Worm (Caenorhabditis elegans): ENCODE measurements around the gene B0454.6.

The B0454.6 gene

ce11 chrII:3076915-3077314 is 44.3 kb downstream of the B0454.6 start, which contains the start of gene Y25C1A.8:
Gene Y25C1A.8 (minus strand): TSS chrII:3076959.
- TF ChIP-seq him-1 (tag; optimal IDR thresholded peaks at IDR 0.05), result peak; percentile 70
- peak; percentile 79 for TF ChIP-seq W03F9.2 (tag; optimal IDR thresholded peaks at IDR 0.05)
- TF ChIP-seq dao-5 (tag; optimal IDR thresholded peaks at IDR 0.05), result no peak

DNA sequence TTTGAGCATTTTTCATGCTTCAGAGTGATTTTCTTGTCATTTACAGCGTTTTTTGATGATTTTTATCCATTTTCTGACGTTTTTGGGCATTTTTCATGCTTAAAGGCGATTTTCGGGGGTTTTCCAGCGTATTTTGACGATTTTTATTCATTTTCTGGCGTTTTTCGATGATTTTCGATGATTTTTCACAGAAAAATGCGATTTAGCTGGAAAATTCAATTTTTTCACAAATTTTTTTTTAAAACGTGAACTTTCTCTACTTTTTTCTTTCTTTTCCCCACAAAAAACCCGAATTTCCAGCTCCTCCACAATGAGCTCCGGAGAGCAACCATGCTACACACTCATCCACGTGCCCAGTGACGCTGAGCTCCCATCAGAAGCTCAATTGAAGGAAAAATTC is 45.9 kb downstream of the B0454.6 start, which contains the start of gene copb-1:
Gene copb-1, plus strand, starts transcription at position 301 of the 400 bp plus-strand sequence.
- TF ChIP-seq him-1 (tag; optimal IDR thresholded peaks at IDR 0.05), result no peak
- TF ChIP-seq W03F9.2 (tag; optimal IDR thresholded peaks at IDR 0.05), result no peak
- TF ChIP-seq dao-5 (tag; optimal IDR thresholded peaks at IDR 0.05), result no peak
